Worm (Caenorhabditis elegans) whole organism, L4/young adult: ENCODE results near the gene F35G2.5.

Experiments used
- W03F9.2 ChIP-seq: fragments of 150-350 bp; optimal IDR thresholded peaks from 2 replicates; lab custom pipeline; 2014; ENCODE audit warnings: missing biosample characterization, missing genetic modification characterization
- dao-5 ChIP-seq: sonication (generic microtip); optimal IDR thresholded peaks from 2 replicates; lab custom pipeline; 2016; ENCODE audit warnings: missing genotype, missing genetic modification characterization, moderate library complexity, missing compliant biosample characterization
- him-1 ChIP-seq: sonication (generic microtip); optimal IDR thresholded peaks from 2 replicates; lab custom pipeline; 2016; ENCODE audit warnings: missing genotype, missing genetic modification reagents, missing genetic modification characterization, missing compliant biosample characterization

DNA sequence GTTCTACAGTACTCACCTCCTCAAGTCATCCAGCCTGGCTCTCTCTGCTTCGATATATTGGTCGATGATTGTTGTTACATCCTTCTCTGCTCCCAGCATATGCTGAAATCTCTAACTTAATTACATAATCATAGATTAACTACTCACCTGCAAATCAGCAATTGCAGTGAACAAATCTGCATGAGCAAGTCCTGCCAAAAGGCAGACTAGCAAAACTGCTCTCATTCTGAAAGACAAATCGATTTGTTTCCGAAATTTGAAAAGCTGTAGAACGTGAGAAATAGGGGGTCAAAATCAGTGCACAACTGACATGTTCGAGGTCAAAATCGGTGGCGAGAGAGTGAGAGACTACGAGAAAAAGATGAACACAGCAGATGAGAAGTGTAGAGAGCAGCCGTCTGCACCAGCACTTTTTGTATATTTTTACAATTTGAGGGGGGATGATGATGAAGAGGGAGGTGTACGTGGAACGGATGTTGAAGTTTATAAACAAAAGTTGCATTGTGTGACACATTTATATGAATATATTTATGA is 3.6 kb upstream of the F35G2.5 start, which contains the start of gene phy-2:
- TF ChIP-seq him-1 (tag; lab: Kevin White, UChicago): no peak
- no peak for TF ChIP-seq dao-5 (tag; lab: Kevin White, UChicago)
- TF ChIP-seq W03F9.2 (tag; lab: Kevin White, UChicago): no peak
